Fruit fly (Drosophila melanogaster): ENCODE measurements around the gene CG43902.

Gene CG43902

DNA sequence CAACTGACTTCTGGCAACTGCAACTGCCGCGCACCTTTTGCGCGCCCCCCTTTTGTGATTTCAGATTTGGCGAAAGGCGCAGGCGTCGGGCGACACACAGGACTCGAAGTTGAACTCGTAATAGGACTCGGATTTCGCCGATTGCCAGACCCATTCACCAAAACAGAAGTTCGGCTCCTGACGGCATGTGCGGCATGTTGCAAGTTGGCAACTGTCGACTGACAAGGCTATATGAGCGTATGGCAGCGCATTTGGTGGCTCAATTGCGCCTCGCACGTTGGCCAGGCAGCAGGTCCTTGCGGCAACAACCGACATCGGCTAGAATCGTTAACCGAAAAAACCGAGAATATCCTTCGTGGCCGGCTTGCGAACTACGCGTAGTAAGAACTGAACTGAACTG lies at the start of gene CG43902:
CG43902 (plus strand) TSS at position 260 of the 400 bp plus-strand sequence.
- no peak for TF ChIP-seq CG8478 (optimal IDR thresholded peaks at IDR 0.05)
- TF ChIP-seq CTCF (optimal IDR thresholded peaks at IDR 0.05), result no peak

DNA sequence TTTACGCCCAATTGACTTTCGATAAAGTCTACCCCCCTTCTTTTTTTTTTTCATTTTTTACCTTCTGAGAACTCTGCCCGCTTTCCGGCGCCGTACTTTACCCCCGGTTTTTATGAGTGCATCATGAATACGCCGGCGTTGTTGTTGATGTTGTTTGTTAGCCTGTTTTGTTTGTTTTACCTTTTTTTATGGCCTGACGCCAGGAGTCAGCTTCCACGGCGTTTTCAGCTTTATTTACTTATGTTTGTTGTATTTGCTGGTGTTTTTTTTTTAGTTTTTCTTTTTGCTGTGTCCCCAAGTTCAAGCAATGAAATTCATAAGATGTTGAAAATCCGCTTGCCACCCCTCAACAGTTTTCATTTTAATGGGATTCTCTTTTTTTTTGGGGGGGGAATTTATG lies 47.3 kb upstream of the CG43902 start:
- TF ChIP-seq CTCF (optimal IDR thresholded peaks at IDR 0.05), result no peak
- TF ChIP-seq CG8478 (optimal IDR thresholded peaks at IDR 0.05), result no peak

DNA sequence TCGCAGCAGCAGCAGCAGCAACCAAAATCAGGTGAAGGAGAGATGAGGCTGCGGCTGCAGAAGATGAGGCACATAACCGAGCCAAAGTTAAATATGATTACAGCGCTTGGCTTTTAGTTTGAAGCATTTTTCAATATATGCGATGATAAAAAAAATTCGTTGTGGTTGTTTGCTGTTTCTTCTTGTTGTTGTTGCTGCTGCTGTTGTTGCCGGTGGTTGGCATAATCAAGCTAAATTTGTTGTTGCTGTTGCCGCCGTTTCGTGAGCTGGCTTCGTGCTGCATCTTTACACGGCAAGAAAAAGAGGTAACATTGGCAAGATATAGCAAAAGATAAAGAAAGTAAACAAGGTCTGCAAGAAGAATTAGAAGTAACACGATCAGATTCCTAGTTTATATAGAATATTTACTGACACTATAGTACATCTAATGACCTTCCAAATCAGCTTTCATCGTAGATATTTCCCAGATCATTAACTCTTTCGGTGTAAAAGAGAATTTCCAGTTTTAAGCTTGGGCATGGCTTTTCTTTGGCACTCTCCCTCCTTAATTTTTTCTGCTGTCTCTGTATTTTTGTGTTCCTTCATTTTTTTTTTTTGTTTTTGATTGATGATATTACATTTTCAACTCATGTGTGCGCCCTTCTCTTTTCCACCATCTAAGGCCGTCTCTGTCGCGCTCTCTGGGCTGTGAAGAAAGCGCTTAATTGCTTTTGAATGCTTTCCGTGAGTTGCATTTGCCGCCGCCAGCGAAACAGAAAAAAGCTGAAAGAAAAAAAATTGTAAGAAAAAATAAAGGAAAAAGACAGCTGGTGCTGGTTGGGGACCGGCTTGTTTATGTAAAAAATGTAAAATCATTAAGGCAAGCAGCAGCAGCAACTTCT lies 44.1 kb upstream of the CG43902 start:
- TF ChIP-seq CG8478 (optimal IDR thresholded peaks at IDR 0.05), result no peak

DNA sequence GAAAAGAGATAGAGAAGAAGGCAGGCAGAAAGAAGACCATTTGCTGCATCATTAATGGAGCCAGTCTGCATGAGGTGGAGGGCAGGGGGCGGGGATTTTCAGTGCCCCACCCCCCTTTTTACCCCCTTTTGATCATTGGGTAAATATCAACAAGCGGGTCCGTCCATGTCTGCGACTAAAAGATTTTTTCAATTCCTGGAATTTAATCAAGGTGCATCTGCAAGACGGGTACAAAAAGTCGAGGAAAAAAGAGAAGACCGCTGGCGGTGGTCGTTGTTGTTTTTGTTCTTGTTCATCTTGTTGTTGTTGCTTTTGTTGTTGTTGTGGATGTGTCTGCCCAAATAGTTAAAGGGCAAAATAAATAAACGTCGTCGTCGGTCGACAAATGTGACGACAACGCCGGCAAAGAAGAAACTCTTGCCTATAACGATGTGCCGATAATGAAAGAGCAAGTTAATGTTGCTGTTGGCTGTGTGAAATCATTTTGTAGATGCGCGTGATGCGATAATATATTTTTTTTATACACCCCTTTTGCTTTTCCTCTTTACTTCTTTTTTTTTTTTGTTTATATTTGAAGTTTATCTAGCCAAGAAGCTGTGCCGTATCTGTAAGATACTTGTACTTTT lies 42.5 kb upstream of the CG43902 start:
- TF ChIP-seq CG8478 (optimal IDR thresholded peaks at IDR 0.05) (no peak), CTCF (optimal IDR thresholded peaks at IDR 0.05) (no peak)

DNA sequence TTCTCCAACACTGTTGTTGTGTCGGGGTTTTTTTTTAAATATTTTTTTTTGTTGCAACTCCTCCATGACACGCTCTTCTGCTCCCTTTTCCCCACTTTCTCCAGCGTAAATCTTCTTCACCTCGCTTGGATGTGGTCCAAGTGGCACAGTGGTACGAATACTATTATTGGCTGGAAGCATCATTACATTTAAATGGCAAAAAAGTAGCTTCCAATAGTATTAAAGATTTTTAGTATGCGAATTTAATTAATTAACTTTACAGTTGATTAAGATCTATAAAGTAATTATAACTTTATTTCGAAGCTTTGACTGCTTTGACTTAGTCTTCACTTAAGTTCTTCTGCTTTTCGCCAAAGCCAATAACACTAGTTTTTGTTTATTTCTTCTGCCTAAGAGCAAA lies 39.9 kb upstream of the CG43902 start:
- TF ChIP-seq CTCF (optimal IDR thresholded peaks at IDR 0.05), result no peak
- no peak for TF ChIP-seq CG8478 (optimal IDR thresholded peaks at IDR 0.05)

DNA sequence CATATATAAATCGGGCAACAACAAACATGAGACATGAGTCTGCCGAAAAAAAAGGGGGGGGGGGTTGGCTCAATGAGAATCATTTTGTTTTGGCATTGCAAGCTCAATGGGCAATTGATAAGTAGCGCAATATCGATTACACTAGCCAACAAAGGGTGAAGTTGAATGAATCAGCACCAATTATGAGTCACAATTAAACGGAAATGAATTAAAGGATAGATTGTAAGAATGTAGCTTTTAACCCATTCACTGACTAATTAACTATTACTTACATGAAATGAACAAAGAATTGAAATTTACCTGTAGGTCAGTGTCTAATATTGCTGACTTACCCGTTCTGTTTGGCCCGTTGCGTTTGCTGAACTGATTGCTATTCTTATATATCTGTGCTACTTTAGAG lies 32.6 kb upstream of the CG43902 start:
- TF ChIP-seq CTCF (optimal IDR thresholded peaks at IDR 0.05), result no peak
- no peak for TF ChIP-seq CG8478 (optimal IDR thresholded peaks at IDR 0.05)

DNA sequence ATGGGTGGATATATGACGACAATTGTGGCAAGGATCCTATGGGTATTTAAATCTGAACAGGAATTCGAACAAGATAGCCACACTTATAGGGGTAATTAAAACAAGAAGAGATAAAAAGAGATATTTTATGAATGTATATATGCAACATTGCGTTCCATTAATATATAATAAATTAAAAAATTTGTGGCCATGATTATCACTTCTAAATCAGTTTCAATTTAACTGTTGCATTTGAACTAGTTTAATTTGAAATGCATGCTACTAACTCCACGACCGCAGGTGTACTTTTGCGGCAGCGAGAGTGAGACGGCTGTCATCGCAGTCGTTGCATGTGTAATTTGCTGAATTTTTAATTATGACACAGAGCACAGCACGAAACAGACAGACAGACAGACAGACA lies 31.0 kb upstream of the CG43902 start:
- TF ChIP-seq CG8478 (optimal IDR thresholded peaks at IDR 0.05), result no peak
- no peak for TF ChIP-seq CTCF (optimal IDR thresholded peaks at IDR 0.05)

DNA sequence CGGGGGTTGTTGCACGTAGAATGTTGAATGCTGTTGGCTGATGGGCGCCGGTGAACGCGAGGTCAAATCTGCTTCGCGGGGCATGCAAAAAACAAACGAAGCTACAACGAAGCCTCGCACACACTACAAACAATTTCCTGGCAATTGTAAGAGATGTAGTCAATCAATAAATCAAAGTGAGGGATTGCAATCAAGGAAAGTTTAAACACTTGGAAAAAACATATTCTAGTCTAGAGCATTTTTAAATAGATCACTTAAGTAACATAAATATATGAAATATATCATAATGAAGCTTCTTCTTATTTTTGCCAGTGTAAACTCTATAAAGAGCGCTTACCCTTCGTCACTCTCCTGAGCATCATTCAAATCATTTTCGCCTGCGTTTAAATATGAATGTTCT lies 20.6 kb upstream of the CG43902 start:
- TF ChIP-seq CTCF (optimal IDR thresholded peaks at IDR 0.05) (no peak), CG8478 (optimal IDR thresholded peaks at IDR 0.05) (no peak)

DNA sequence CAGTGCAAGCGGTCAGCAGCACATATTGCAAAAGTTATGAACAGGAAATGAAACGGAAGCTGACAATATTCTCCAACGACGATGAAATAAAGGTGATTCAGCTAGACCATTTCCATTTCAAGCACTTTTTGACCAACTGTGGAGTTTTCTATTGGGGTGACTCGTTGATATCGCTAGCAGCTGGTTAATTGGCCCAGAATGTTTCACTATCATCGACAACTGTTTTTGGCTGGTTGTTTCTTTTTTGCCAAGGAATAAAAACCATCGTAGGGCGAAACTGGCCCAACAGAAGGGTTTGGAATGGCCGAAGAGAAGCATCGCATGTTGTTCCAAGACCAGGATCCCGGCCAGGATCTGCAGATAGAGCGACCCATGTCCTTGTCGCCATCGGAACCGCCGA lies 4.9 kb upstream of the CG43902 start, which contains the start of gene CG12645:
CG12645 (plus strand) TSS at position 301 of the 400 bp plus-strand sequence.
- TF ChIP-seq CG8478 (optimal IDR thresholded peaks at IDR 0.05), result no peak
- no peak for TF ChIP-seq CTCF (optimal IDR thresholded peaks at IDR 0.05)

DNA sequence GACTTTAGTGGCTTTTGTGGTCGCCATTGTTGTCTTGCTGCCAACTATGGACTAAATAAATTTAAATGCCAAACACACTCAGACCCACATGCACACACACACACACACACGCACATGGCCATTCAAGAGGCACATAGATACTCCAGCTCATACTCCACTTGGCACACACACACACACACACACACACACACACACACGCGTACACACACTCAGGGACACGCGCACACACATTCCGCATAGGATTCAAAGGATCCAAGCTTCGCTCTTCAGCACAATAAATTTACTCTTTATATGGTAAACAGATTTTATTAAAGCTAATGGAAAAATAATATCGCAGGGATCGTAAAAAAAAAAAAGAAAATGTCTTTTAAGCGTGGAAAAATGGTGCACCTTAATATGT lies 24.6 kb downstream of the CG43902 start:
- TF ChIP-seq CTCF (optimal IDR thresholded peaks at IDR 0.05), result no peak
- TF ChIP-seq CG8478 (optimal IDR thresholded peaks at IDR 0.05), result no peak

DNA sequence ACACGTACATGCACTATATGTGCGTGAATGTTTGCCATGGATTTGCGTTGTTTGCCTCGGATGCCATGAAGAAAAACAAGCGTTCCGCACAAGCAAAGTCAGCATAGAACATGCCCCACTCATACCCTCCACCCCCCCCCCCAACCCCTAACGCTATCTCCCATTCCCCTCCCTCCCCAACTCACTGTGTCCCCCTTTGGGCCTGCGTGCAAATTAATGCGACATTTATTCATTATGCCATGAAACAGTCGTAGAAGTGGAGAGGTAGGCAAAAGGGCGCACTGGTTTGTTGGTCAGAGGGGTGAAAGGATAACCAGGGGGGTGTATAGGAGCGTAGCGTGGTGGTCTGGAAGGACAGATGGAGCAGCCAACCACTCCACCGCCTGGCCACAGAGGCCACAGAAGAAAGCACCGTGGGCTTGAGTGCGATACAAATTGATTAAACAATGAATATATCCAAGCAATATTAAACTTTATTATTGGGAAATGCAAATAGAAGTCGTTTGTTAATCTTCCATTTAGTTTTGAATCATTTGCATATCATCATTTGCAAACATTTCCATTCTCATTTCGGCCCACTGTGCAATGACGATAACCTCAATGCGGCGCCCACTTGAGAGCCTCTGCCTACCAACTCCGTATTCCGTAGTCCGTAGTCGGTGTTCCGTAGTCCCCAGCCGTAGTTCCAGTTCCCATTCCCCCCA lies 26.3 kb downstream of the CG43902 start:
- TF ChIP-seq CG8478 (optimal IDR thresholded peaks at IDR 0.05) (no peak), CTCF (optimal IDR thresholded peaks at IDR 0.05) (no peak)

DNA sequence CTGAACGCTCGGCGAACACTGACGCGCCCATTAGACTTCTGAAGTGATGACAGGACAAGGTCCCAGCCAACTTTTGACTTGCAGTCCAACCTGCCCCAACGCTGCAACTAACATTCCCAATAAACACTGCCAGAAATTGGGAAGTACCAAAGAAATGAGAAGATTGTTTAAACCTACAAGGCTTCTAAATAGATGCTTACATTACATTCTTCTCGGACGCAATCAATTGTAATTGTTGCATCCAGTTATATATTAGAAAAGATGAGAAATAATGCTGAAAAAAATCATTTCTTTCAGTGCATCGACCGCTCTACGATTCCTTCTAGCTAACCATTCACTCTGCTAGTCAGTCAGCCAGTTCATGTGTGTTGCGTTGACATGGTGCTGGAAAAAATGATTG lies 44.4 kb downstream of the CG43902 start:
- no peak for TF ChIP-seq CTCF (optimal IDR thresholded peaks at IDR 0.05)
- TF ChIP-seq CG8478 (optimal IDR thresholded peaks at IDR 0.05), result no peak

DNA sequence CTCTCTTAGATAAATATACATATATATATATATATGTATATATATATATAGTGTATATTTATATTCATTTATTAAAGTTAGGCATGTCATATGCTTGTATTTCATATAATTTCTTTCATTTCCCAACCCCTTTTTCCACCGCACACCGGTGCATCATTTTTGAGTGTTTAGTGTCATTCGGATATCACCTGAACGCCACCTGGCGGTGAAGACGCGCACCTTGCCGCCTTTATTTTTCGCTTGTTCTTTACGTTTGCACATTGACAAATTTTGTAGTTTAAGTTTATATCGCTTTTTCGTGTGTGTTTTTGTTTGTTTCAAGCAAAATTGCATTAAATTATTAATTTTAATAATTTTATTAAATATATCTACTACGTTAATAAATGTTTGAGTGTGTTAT lies 47.9 kb downstream of the CG43902 start:
- TF ChIP-seq CG8478 (optimal IDR thresholded peaks at IDR 0.05), result no peak
- TF ChIP-seq CTCF (optimal IDR thresholded peaks at IDR 0.05), result peak; percentile 57 to 79

DNA sequence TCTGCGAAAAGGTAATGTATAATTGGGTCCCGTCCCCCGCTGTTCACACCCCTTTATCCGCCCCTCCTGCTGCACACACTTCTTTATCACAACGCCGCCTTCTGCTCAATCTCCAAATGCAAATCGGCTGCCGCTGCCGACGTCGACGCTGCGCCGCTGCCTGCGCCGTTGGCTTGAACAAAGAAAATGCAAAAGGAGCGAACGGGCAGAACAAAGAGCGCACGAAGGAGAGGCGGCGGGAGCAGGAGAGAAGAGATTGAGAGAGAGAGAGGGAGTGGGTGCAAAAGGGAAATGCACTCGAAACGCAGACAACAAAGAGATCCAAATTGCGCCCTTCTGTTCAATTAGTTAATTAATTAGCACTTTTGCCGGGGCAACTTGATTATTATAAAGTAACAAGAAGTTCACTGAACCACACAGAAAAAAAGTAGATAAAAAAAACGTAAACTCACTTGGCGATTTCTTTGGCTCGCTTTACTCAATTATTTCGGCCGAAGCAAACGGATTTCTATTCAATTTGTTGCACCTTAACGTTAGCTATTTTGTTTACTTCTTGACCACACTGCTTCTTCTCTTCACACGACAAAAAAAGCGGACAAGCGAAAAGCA lies 51.4 kb downstream of the CG43902 start:
- TF ChIP-seq CTCF (optimal IDR thresholded peaks at IDR 0.05) (no peak), CG8478 (optimal IDR thresholded peaks at IDR 0.05) (no peak)

DNA sequence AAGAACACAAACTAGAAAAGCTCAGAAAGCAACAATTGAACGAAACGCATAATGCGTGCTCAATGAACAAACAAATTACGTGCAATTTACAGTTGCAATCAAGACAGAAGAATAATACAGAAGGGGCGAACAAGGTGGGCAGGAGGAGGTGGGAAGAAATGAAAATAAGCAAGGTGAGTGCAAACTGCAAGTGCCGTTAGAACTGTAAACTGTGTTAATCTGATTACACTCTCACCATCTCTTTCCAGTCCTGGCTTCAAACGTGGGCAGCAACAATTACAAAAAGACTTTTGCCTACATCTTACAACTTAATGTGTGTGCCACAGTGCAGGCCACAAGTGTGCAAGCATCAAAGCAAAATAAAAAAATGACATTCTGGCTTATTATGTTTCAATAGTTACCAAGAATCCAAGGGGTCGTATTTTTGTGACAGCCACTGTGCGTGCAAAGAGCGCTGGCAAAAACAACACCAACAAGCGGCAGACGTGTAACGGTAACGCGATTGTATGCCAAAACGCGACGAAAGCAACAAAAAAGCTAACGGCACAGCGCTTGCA lies 52.2 kb downstream of the CG43902 start:
- no peak for TF ChIP-seq CG8478 (optimal IDR thresholded peaks at IDR 0.05)
- no peak for TF ChIP-seq CTCF (optimal IDR thresholded peaks at IDR 0.05)

Measured in S2 (cell line).